Worm (Caenorhabditis elegans) whole organism, early embryonic: Measurements from ENCODE around the gene grl-13.

Experiments used
- B0310.2 ChIP-seq: sonication (generic microtip); optimal IDR thresholded peaks from 2 replicates; lab custom pipeline; 2016; ENCODE audit warnings: mild to moderate bottlenecking, missing genetic modification characterization, missing compliant biosample characterization
- ama-1 ChIP-seq: fragments of 150-350 bp; optimal IDR thresholded peaks from 2 replicates; lab custom pipeline; 2014
- ceh-36 ChIP-seq: sonication (generic microtip); optimal IDR thresholded peaks from 2 replicates; lab custom pipeline; 2016; ENCODE audit warnings: missing genetic modification characterization, inconsistent platforms, missing compliant biosample characterization
- ets-7 ChIP-seq: sonication (generic microtip); optimal IDR thresholded peaks from 2 replicates; lab custom pipeline; 2016; ENCODE audit warnings: missing genotype, missing genetic modification characterization, missing compliant biosample characterization
- flt-1 ChIP-seq: fragments of 200-800 bp; sonication (Bioruptor generic); IDR thresholded peaks from 2 replicates; pipeline ENCODE4 v1.3.6; 2022; ENCODE audit warnings: missing genetic modification characterization, missing compliant biosample characterization
- hmbx-1 ChIP-seq: sonication (generic microtip); optimal IDR thresholded peaks from 2 replicates; lab custom pipeline; 2016; ENCODE audit warnings: mild to moderate bottlenecking, missing genetic modification characterization, missing compliant biosample characterization
- hmg-4 ChIP-seq: fragments of 200-800 bp; sonication (Bioruptor generic); optimal IDR thresholded peaks from 2 replicates; lab custom pipeline; 2018; ENCODE audit warnings: mild to moderate bottlenecking, missing genetic modification characterization, missing compliant biosample characterization
- hnd-1 ChIP-seq: sonication (generic microtip); optimal IDR thresholded peaks from 2 replicates; lab custom pipeline; 2016; ENCODE audit warnings: missing genetic modification characterization, missing compliant biosample characterization
- sea-1 ChIP-seq: fragments of 200-800 bp; sonication (Bioruptor generic); conservative IDR thresholded peaks from 2 replicates; pipeline ENCODE4 v1.3.6; 2022; ENCODE audit warnings: missing genetic modification characterization, missing compliant biosample characterization
- tbx-11 ChIP-seq: fragments of 200-800 bp; sonication (Bioruptor generic); IDR thresholded peaks from 2 replicates; pipeline ENCODE4 v1.3.6; 2022; ENCODE audit warnings: missing genetic modification characterization, missing compliant biosample characterization
- tra-4 ChIP-seq: sonication (generic microtip); optimal IDR thresholded peaks from 2 replicates; lab custom pipeline; 2017; ENCODE audit warnings: missing genetic modification characterization, missing compliant biosample characterization

ce11 chrV:4382298-4382697 is 17.9 kb upstream of the grl-13 start, which contains the start of gene F13A2.1:
- no peak for TF ChIP-seq hmbx-1
- TF ChIP-seq tbx-11 (GFP tag; lab: Robert Waterston, UW) = no peak
- no peak for TF ChIP-seq B0310.2
- TF ChIP-seq ama-1 (lab: Kevin White, UChicago) = no peak
- no peak for TF ChIP-seq hmg-4
- TF ChIP-seq sea-1 (GFP tag; lab: Robert Waterston, UW) = no peak
- TF ChIP-seq ets-7 (tag; lab: Kevin White, UChicago) = no peak
- no peak for TF ChIP-seq ceh-36 (tag; lab: Kevin White, UChicago)
- TF ChIP-seq tra-4 (tag; lab: Kevin White, UChicago) = no peak
- no peak for TF ChIP-seq hnd-1 (tag; lab: Kevin White, UChicago)
- no peak for TF ChIP-seq flt-1 (GFP tag; lab: Robert Waterston, UW)
